Worm (Caenorhabditis elegans) whole organism, L3 larva: ENCODE measurements around the gene C06B3.1.

Experiments used
- R02D3.7 ChIP-seq: fragments of 150-350 bp; optimal IDR thresholded peaks from 2 replicates; lab custom pipeline; 2014; ENCODE audit warnings: missing biosample characterization, missing genetic modification characterization
- ZK546.5 ChIP-seq: sonication (generic microtip); optimal IDR thresholded peaks from 2 replicates; lab custom pipeline; 2017; ENCODE audit warnings: missing biosample characterization, missing genetic modification characterization
- aly-2 ChIP-seq: fragments of 150-350 bp; optimal IDR thresholded peaks from 2 replicates; lab custom pipeline; 2014; ENCODE audit warnings: missing biosample characterization, missing genetic modification characterization
- ama-1 ChIP-seq: fragments of 150-350 bp; optimal IDR thresholded peaks from 2 replicates; lab custom pipeline; 2018
- ceh-16 ChIP-seq: sonication (generic microtip); optimal IDR thresholded peaks from 2 replicates; lab custom pipeline; 2017; ENCODE audit warnings: missing biosample characterization, missing genetic modification characterization
- ceh-28 ChIP-seq: fragments of 150-350 bp; optimal IDR thresholded peaks from 2 replicates; lab custom pipeline; 2014; ENCODE audit warnings: missing biosample characterization, missing genetic modification reagents, missing genetic modification characterization
- ceh-82 ChIP-seq: fragments of 150-350 bp; optimal IDR thresholded peaks from 2 replicates; lab custom pipeline; 2014; ENCODE audit warnings: missing biosample characterization, missing genetic modification characterization
- ceh-9 ChIP-seq: sonication (generic microtip); optimal IDR thresholded peaks from 2 replicates; lab custom pipeline; 2018; ENCODE audit warnings: missing biosample characterization, missing genetic modification characterization
- daf-12 ChIP-seq: fragments of 150-350 bp; optimal IDR thresholded peaks from 2 replicates; lab custom pipeline; 2014; ENCODE audit warnings: missing biosample characterization, missing genetic modification reagents, missing genetic modification characterization
- egl-27 ChIP-seq: sonication (generic microtip); optimal IDR thresholded peaks from 4 replicates; lab custom pipeline; 2017; ENCODE audit warnings: missing biosample characterization, missing genetic modification reagents, missing genetic modification characterization
- egl-5 ChIP-seq: fragments of 150-350 bp; optimal IDR thresholded peaks from 2 replicates; lab custom pipeline; 2017; ENCODE audit warnings: missing biosample characterization, missing genetic modification reagents, missing genetic modification characterization, inconsistent platforms
- elt-1 ChIP-seq: fragments of 150-350 bp; optimal IDR thresholded peaks from 2 replicates; lab custom pipeline; 2014; ENCODE audit warnings: missing biosample characterization, missing genetic modification characterization
- elt-2 ChIP-seq: sonication (generic microtip); optimal IDR thresholded peaks from 2 replicates; lab custom pipeline; 2016; ENCODE audit warnings: missing genetic modification reagents, mild to moderate bottlenecking, missing genetic modification characterization, missing compliant biosample characterization
- elt-3 ChIP-seq, 3 experiments: fragments of 150-350 bp in 1 of 3; sonication (generic microtip) in 2 of 3; optimal IDR thresholded peaks; 2 replicates in 2 of 3; 4 replicates in 1 of 3; lab custom pipeline; 2014 to 2017; ENCODE audit warnings: missing biosample characterization in 3 of 3, missing genetic modification characterization in 3 of 3
- eor-1 ChIP-seq, 2 experiments: fragments of 150-350 bp; optimal IDR thresholded peaks; 2 replicates each; lab custom pipeline; 2014 to 2018; ENCODE audit warnings: missing biosample characterization in 2 of 2, missing genetic modification characterization in 2 of 2
- fkh-10 ChIP-seq: sonication (generic microtip); optimal IDR thresholded peaks from 2 replicates; lab custom pipeline; 2017; ENCODE audit warnings: missing biosample characterization, missing genetic modification reagents, missing genetic modification characterization
- fkh-2 ChIP-seq: fragments of 150-350 bp; optimal IDR thresholded peaks from 2 replicates; lab custom pipeline; 2014; ENCODE audit warnings: missing biosample characterization, missing genetic modification reagents, missing genetic modification characterization
- fos-1 ChIP-seq: fragments of 150-350 bp; optimal IDR thresholded peaks from 2 replicates; lab custom pipeline; 2014; ENCODE audit warnings: missing biosample characterization, missing genetic modification characterization
- hmg-11 ChIP-seq: sonication (generic microtip); optimal IDR thresholded peaks from 2 replicates; lab custom pipeline; 2016; ENCODE audit warnings: missing genetic modification characterization, missing compliant biosample characterization
- jun-1 ChIP-seq: fragments of 150-350 bp; optimal IDR thresholded peaks from 2 replicates; lab custom pipeline; 2014; ENCODE audit warnings: missing biosample characterization, missing genetic modification reagents, missing genetic modification characterization
- lin-15B ChIP-seq: fragments of 150-350 bp; optimal IDR thresholded peaks from 2 replicates; lab custom pipeline; 2014; ENCODE audit warnings: missing biosample characterization, missing genetic modification characterization
- lin-39 ChIP-seq: fragments of 150-350 bp; optimal IDR thresholded peaks from 2 replicates; lab custom pipeline; 2018; ENCODE audit warnings: missing biosample characterization, missing genetic modification reagents, missing genetic modification characterization
- lsy-12 ChIP-seq: sonication (generic microtip); optimal IDR thresholded peaks from 2 replicates; lab custom pipeline; 2016; ENCODE audit warnings: mild to moderate bottlenecking, missing genetic modification characterization, missing compliant biosample characterization
- mdl-1 ChIP-seq: fragments of 150-350 bp; optimal IDR thresholded peaks from 2 replicates; lab custom pipeline; 2014; ENCODE audit warnings: missing biosample characterization, missing genetic modification characterization
- mml-1 ChIP-seq: fragments of 150-350 bp; sonication (generic microtip); optimal IDR thresholded peaks from 3 replicates; lab custom pipeline; 2014; ENCODE audit warnings: missing biosample characterization, missing genetic modification characterization
- nfya-1 ChIP-seq: sonication (generic microtip); optimal IDR thresholded peaks from 2 replicates; lab custom pipeline; 2017; ENCODE audit warnings: missing genetic modification characterization, mild to moderate bottlenecking, missing compliant biosample characterization, antibody characterized with exemption, moderate library complexity; ENCODE audit not compliant: insufficient read depth
- nhr-11 ChIP-seq: fragments of 150-350 bp; optimal IDR thresholded peaks from 2 replicates; lab custom pipeline; 2014; ENCODE audit warnings: missing biosample characterization, missing genetic modification characterization
- nhr-12 ChIP-seq: fragments of 150-350 bp; optimal IDR thresholded peaks from 2 replicates; lab custom pipeline; 2014; ENCODE audit warnings: missing biosample characterization, missing genetic modification characterization
- nhr-23 ChIP-seq: fragments of 150-350 bp; optimal IDR thresholded peaks from 2 replicates; lab custom pipeline; 2014; ENCODE audit warnings: missing biosample characterization, missing genetic modification reagents, missing genetic modification characterization
- nhr-237 ChIP-seq: fragments of 150-350 bp; optimal IDR thresholded peaks from 2 replicates; lab custom pipeline; 2014; ENCODE audit warnings: missing biosample characterization, missing genetic modification characterization
- nhr-25 ChIP-seq: sonication (generic microtip); optimal IDR thresholded peaks from 2 replicates; lab custom pipeline; 2017; ENCODE audit warnings: missing biosample characterization, missing genetic modification characterization
- nhr-28 ChIP-seq: fragments of 150-350 bp; optimal IDR thresholded peaks from 2 replicates; lab custom pipeline; 2014; ENCODE audit warnings: missing biosample characterization, missing genetic modification characterization
- nhr-43 ChIP-seq: sonication (generic microtip); optimal IDR thresholded peaks from 2 replicates; lab custom pipeline; 2016; ENCODE audit warnings: mild to moderate bottlenecking, missing genetic modification characterization, missing compliant biosample characterization; ENCODE audit not compliant: poor library complexity, severe bottlenecking
- nhr-67 ChIP-seq: fragments of 150-350 bp; optimal IDR thresholded peaks from 2 replicates; lab custom pipeline; 2014; ENCODE audit warnings: missing biosample characterization, missing genetic modification characterization
- nhr-76 ChIP-seq: fragments of 150-350 bp; sonication (generic microtip); optimal IDR thresholded peaks from 5 replicates; lab custom pipeline; 2014; ENCODE audit warnings: missing biosample characterization, missing genetic modification characterization
- nhr-77 ChIP-seq: fragments of 150-350 bp; optimal IDR thresholded peaks from 2 replicates; lab custom pipeline; 2014; ENCODE audit warnings: missing biosample characterization, missing genetic modification characterization
- pha-4 ChIP-seq: fragments of 150-350 bp; optimal IDR thresholded peaks from 2 replicates; lab custom pipeline; 2014; ENCODE audit warnings: missing biosample characterization, missing genetic modification reagents, missing genetic modification characterization
- pqm-1 ChIP-seq: fragments of 150-350 bp; optimal IDR thresholded peaks from 2 replicates; lab custom pipeline; 2017; ENCODE audit warnings: missing biosample characterization, missing genetic modification characterization, inconsistent platforms
- sea-2 ChIP-seq: fragments of 150-350 bp; sonication (generic microtip); optimal IDR thresholded peaks from 4 replicates; lab custom pipeline; 2014; ENCODE audit warnings: missing biosample characterization, missing genetic modification reagents, missing genetic modification characterization
- skn-1 ChIP-seq: fragments of 150-350 bp; optimal IDR thresholded peaks from 2 replicates; lab custom pipeline; 2014; ENCODE audit warnings: missing biosample characterization, missing genetic modification characterization
- snpc-4 ChIP-seq: fragments of 150-350 bp; optimal IDR thresholded peaks from 2 replicates; lab custom pipeline; 2014; ENCODE audit warnings: missing biosample characterization, missing genetic modification characterization
- tbx-2 ChIP-seq: sonication (generic microtip); optimal IDR thresholded peaks from 2 replicates; lab custom pipeline; 2016; ENCODE audit warnings: mild to moderate bottlenecking, missing genetic modification characterization, missing compliant biosample characterization
- unc-39 ChIP-seq: sonication (generic microtip); optimal IDR thresholded peaks from 4 replicates; lab custom pipeline; 2017; ENCODE audit warnings: missing biosample characterization, missing genetic modification characterization
- unc-62 ChIP-seq: fragments of 150-350 bp; sonication (generic microtip); optimal IDR thresholded peaks from 4 replicates; lab custom pipeline; 2014; ENCODE audit warnings: missing biosample characterization, missing genetic modification reagents, missing genetic modification characterization
- zag-1 ChIP-seq: fragments of 150-350 bp; optimal IDR thresholded peaks from 2 replicates; lab custom pipeline; 2014; ENCODE audit warnings: missing biosample characterization, missing genetic modification characterization
- ztf-11 ChIP-seq: fragments of 150-350 bp; optimal IDR thresholded peaks from 2 replicates; lab custom pipeline; 2014; ENCODE audit warnings: missing biosample characterization, missing genetic modification characterization
- ztf-4 ChIP-seq: fragments of 150-350 bp; optimal IDR thresholded peaks from 2 replicates; lab custom pipeline; 2014; ENCODE audit warnings: missing biosample characterization, missing genetic modification characterization

C06B3.1 gene

ce11 chrV:13892457-13893375 is 9.9 kb upstream of the C06B3.1 start, which contains the start of gene sptl-3:
TSS of gene sptl-3 (plus strand) at chrV:13893325.
- no peak for TF ChIP-seq lin-39 (tag; lab: Kevin White, UChicago)
- TF ChIP-seq ztf-11 (tag; lab: Kevin White, UChicago), result no peak
- TF ChIP-seq skn-1 (tag; lab: Kevin White, UChicago), result no peak
- no peak for TF ChIP-seq unc-62 (GFP tag; lab: Kevin White, UChicago)
- no peak for TF ChIP-seq nhr-67
- TF ChIP-seq ama-1 (lab: Kevin White, UChicago), result no peak
- no peak for TF ChIP-seq nhr-28 (tag; lab: Kevin White, UChicago)
- TF ChIP-seq nhr-12, result no peak
- TF ChIP-seq ceh-16 (tag; lab: Kevin White, UChicago), result no peak
- TF ChIP-seq ceh-28 (tag; lab: Kevin White, UChicago), result no peak
- no peak for TF ChIP-seq pha-4 (tag; lab: Kevin White, UChicago)
- peak; percentile 54 for TF ChIP-seq lin-15B (tag; lab: Kevin White, UChicago)
- TF ChIP-seq pqm-1, result peak; percentile 18
- TF ChIP-seq ztf-4 (tag; lab: Kevin White, UChicago), result no peak
- no peak for TF ChIP-seq nhr-77
- no peak for TF ChIP-seq lsy-12 (tag; lab: Kevin White, UChicago)
- no peak for TF ChIP-seq unc-39 (tag; lab: Kevin White, UChicago)
- peak; percentile 53 for TF ChIP-seq nhr-23
- TF ChIP-seq zag-1 (tag; lab: Kevin White, UChicago), result no peak
- TF ChIP-seq nhr-25 (tag; lab: Kevin White, UChicago), result peak; percentile 48
- peak; percentile 18 for TF ChIP-seq nfya-1 (tag; lab: Kevin White, UChicago)
- TF ChIP-seq nhr-237 (tag; lab: Kevin White, UChicago), result no peak
- TF ChIP-seq elt-3 (tag; optimal IDR thresholded peaks at IDR 0.05; lab: Kevin White, UChicago), result peak; percentile 0 to 46 (median 14)
- no peak for TF ChIP-seq ceh-82 (tag; lab: Kevin White, UChicago)
- no peak for TF ChIP-seq ceh-9 (tag; lab: Kevin White, UChicago)
- no peak for TF ChIP-seq egl-5 (tag; lab: Kevin White, UChicago)
- TF ChIP-seq snpc-4 (tag; lab: Kevin White, UChicago), result no peak
- no peak for TF ChIP-seq mml-1
- no peak for TF ChIP-seq tbx-2
- no peak for TF ChIP-seq nhr-11 (tag; lab: Kevin White, UChicago)
- peak; percentile 56 for TF ChIP-seq jun-1
- TF ChIP-seq daf-12 (tag; lab: Kevin White, UChicago), result no peak
- TF ChIP-seq nhr-76, result no peak
- no peak for TF ChIP-seq elt-1 (tag; lab: Kevin White, UChicago)
- TF ChIP-seq egl-27, result no peak
- TF ChIP-seq elt-2, result peak; percentile 92
- TF ChIP-seq nhr-43 (tag; lab: Kevin White, UChicago), result peak; percentile 71
- no peak for TF ChIP-seq R02D3.7 (tag; lab: Kevin White, UChicago)
- no peak for TF ChIP-seq ZK546.5 (tag; lab: Kevin White, UChicago)
- no peak for TF ChIP-seq eor-1 (tag; optimal IDR thresholded peaks at IDR 0.05; lab: Kevin White, UChicago)
- TF ChIP-seq fos-1, result no peak
- TF ChIP-seq aly-2, result no peak
- TF ChIP-seq mdl-1 (tag; lab: Kevin White, UChicago), result no peak
- peak; percentile 3 for TF ChIP-seq hmg-11 (tag; lab: Kevin White, UChicago)
- no peak for TF ChIP-seq fkh-2
- TF ChIP-seq fkh-10 (GFP tag; lab: Kevin White, UChicago), result no peak
- no peak for TF ChIP-seq sea-2
- TF ChIP-seq, all 47 proteins: peak for 10
